Worm (Caenorhabditis elegans): ENCODE data around the gene nhr-22.

Gene nhr-22

DNA sequence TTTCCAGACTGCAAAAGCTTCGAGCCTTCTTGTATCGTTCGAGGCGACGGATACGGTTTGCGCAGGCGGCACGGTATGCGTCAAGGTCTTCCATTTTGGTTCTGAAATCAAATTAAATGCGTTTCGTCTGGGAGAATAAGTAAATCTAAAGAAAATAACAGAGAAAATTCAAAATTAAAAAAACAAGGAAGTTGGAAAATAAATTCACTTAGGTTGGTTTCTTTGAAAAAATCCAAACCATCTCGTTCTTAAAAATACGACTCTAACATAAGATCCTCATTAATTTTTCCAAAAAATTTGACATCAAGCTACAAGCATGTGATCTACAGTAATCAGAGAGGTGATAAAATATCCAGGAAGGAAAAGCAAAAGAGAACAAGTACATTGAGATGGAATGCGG lies 39.4 kb downstream of the nhr-22 start, which contains the start of gene T25D10.4:
Gene T25D10.4, minus strand, starts transcription at position 101 of the 400 bp plus-strand sequence.
- no peak for TF ChIP-seq nhr-25 (tag; optimal IDR thresholded peaks at IDR 0.05)
- TF ChIP-seq C34F6.9 (tag; optimal IDR thresholded peaks at IDR 0.05) = no peak
- TF ChIP-seq blmp-1 (tag; optimal IDR thresholded peaks at IDR 0.05; ENCODE audit: insufficient read depth) = no peak
- TF ChIP-seq nhr-129 (tag; optimal IDR thresholded peaks at IDR 0.05) = no peak
- TF ChIP-seq alr-1 (tag; optimal IDR thresholded peaks at IDR 0.05) = no peak
- TF ChIP-seq sem-4 (tag; optimal IDR thresholded peaks at IDR 0.05) = no peak
- no peak for TF ChIP-seq ztf-11 (tag; optimal IDR thresholded peaks at IDR 0.05)
- TF ChIP-seq unc-62 (GFP tag; optimal IDR thresholded peaks at IDR 0.05) = no peak
- TF ChIP-seq elt-1 (tag; optimal IDR thresholded peaks at IDR 0.05) = no peak
- TF ChIP-seq egl-27 (tag; optimal IDR thresholded peaks at IDR 0.05) = no peak
- TF ChIP-seq nhr-23 (tag; optimal IDR thresholded peaks at IDR 0.05) = no peak
- TF ChIP-seq crh-2 (tag; optimal IDR thresholded peaks at IDR 0.05) = no peak
- TF ChIP-seq nhr-6 (tag; optimal IDR thresholded peaks at IDR 0.05) = no peak
- no peak for TF ChIP-seq unc-39 (tag; optimal IDR thresholded peaks at IDR 0.05)
- TF ChIP-seq ZK546.5 (tag; optimal IDR thresholded peaks at IDR 0.05) = no peak
- TF ChIP-seq elt-3 (tag; optimal IDR thresholded peaks at IDR 0.05) = no peak
- no peak for TF ChIP-seq unc-55 (GFP tag; optimal IDR thresholded peaks at IDR 0.05)
- TF ChIP-seq mab-5 (tag; optimal IDR thresholded peaks at IDR 0.05) = no peak

DNA sequence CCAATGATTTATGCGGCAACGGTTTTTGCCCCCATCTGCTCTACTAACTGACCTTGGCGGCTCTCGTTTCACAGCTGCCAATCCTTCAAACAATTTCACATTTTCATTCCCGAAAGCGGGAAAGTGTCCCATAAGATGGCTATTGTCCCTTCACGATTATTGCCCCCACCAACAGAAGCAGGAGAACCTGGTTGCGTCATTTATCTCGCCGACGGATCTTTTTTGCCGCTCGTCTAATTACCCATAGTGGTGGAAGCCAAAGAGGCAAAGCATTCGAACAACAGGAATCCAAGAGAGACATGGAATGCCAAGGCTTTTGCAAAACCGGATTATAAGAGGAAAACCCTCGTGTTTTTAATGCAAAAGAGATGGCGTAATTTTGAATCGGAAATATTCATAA lies 40.5 kb downstream of the nhr-22 start:
- TF ChIP-seq unc-39 (tag; optimal IDR thresholded peaks at IDR 0.05) (no peak), lin-13 (GFP tag; optimal IDR thresholded peaks at IDR 0.05) (no peak), unc-62 (GFP tag; optimal IDR thresholded peaks at IDR 0.05) (no peak), nhr-77 (tag; optimal IDR thresholded peaks at IDR 0.05) (no peak), lin-39 (tag; optimal IDR thresholded peaks at IDR 0.05) (no peak), zag-1 (tag; optimal IDR thresholded peaks at IDR 0.05) (no peak), elt-3 (tag; optimal IDR thresholded peaks at IDR 0.05) (no peak), C34F6.9 (tag; optimal IDR thresholded peaks at IDR 0.05) (no peak), elt-1 (tag; optimal IDR thresholded peaks at IDR 0.05) (no peak), ztf-11 (tag; optimal IDR thresholded peaks at IDR 0.05) (no peak), ceh-82 (tag; optimal IDR thresholded peaks at IDR 0.05) (no peak), nhr-23 (tag; optimal IDR thresholded peaks at IDR 0.05) (no peak), unc-55 (GFP tag; optimal IDR thresholded peaks at IDR 0.05) (no peak), ceh-16 (tag; optimal IDR thresholded peaks at IDR 0.05) (no peak), nhr-21 (tag; optimal IDR thresholded peaks at IDR 0.05) (no peak), nhr-129 (tag; optimal IDR thresholded peaks at IDR 0.05) (no peak), mdl-1 (tag; optimal IDR thresholded peaks at IDR 0.05) (no peak)

- no peak for TF ChIP-seq mbf-1 (tag; optimal IDR thresholded peaks at IDR 0.05)
- TF ChIP-seq unc-55 (GFP tag; optimal IDR thresholded peaks at IDR 0.05) = no peak
- TF ChIP-seq ceh-82 (tag; optimal IDR thresholded peaks at IDR 0.05) = no peak
- no peak for TF ChIP-seq aly-2 (tag; optimal IDR thresholded peaks at IDR 0.05)
- no peak for TF ChIP-seq peb-1 (tag; optimal IDR thresholded peaks at IDR 0.05)
- TF ChIP-seq R02D3.7 (tag; optimal IDR thresholded peaks at IDR 0.05) = no peak
- no peak for TF ChIP-seq C34F6.9 (tag; optimal IDR thresholded peaks at IDR 0.05)
- no peak for TF ChIP-seq mdl-1 (tag; optimal IDR thresholded peaks at IDR 0.05)
- TF ChIP-seq unc-62 (GFP tag; optimal IDR thresholded peaks at IDR 0.05) = no peak
- no peak for TF ChIP-seq nhr-237 (tag; optimal IDR thresholded peaks at IDR 0.05)
- no peak for TF ChIP-seq elt-1 (tag; optimal IDR thresholded peaks at IDR 0.05)
- TF ChIP-seq zag-1 (tag; optimal IDR thresholded peaks at IDR 0.05) = no peak
- TF ChIP-seq alr-1 (tag; optimal IDR thresholded peaks at IDR 0.05) = no peak
- no peak for TF ChIP-seq sma-3 (GFP tag; optimal IDR thresholded peaks at IDR 0.05)
- TF ChIP-seq gmeb-1 (tag; optimal IDR thresholded peaks at IDR 0.05) = no peak
Observed at ce11 chrII:6407279-6407678, 42.3 kb downstream of the nhr-22 start, which contains the start of gene spp-11. Gene spp-11, minus strand, starts transcription at chrII:6407379.

DNA sequence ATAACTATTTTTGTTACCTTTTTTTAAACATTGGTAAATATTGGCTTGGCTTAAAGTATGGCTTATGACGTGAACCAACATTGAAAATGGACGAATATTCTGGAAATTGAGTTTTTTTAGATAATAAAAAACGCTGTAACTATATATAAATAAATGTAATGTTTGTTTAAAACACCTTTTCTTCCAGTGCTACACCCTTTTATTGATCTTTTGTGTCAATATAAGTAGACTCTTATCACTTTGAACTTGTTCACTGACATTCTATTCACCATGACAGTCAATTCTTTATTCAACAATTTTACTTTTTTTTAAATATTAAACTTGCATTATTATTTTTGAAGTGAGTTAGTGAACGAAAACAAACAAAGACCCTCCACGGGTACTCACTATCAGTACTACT lies 46.4 kb downstream of the nhr-22 start, which contains the start of gene T25D10.1:
Gene T25D10.1, plus strand, starts transcription at position 169 of the 400 bp plus-strand sequence.
- TF ChIP-seq C34F6.9 (tag; optimal IDR thresholded peaks at IDR 0.05) = no peak
- no peak for TF ChIP-seq snpc-4 (tag; optimal IDR thresholded peaks at IDR 0.05)
- TF ChIP-seq sma-3 (GFP tag; optimal IDR thresholded peaks at IDR 0.05) = no peak
- TF ChIP-seq unc-62 (GFP tag; optimal IDR thresholded peaks at IDR 0.05) = no peak
- TF ChIP-seq alr-1 (tag; optimal IDR thresholded peaks at IDR 0.05) = no peak
- TF ChIP-seq egl-27 (tag; optimal IDR thresholded peaks at IDR 0.05) = no peak
- no peak for TF ChIP-seq mdl-1 (tag; optimal IDR thresholded peaks at IDR 0.05)
- TF ChIP-seq blmp-1 (tag; optimal IDR thresholded peaks at IDR 0.05; ENCODE audit: insufficient read depth) = no peak
- TF ChIP-seq F13H6.1 (tag; optimal IDR thresholded peaks at IDR 0.05) = no peak
- TF ChIP-seq fos-1 (tag; optimal IDR thresholded peaks at IDR 0.05) = no peak
- no peak for TF ChIP-seq nhr-10 (tag; optimal IDR thresholded peaks at IDR 0.05)
- TF ChIP-seq nhr-129 (tag; optimal IDR thresholded peaks at IDR 0.05) = no peak
- no peak for TF ChIP-seq nhr-25 (tag; optimal IDR thresholded peaks at IDR 0.05)
- no peak for TF ChIP-seq ceh-16 (tag; optimal IDR thresholded peaks at IDR 0.05)
- TF ChIP-seq peb-1 (tag; optimal IDR thresholded peaks at IDR 0.05) = no peak
